Fruit fly (Drosophila melanogaster) whole organism, embryonic: ENCODE data around the gene CG11251.

Experiments used
- Ada2b ChIP-seq: fragments of 200-800 bp; sonication (Bioruptor generic); IDR thresholded peaks from 2 replicates; pipeline ENCODE4 v1.3.6; 2022; ENCODE audit warnings: missing biosample characterization, missing genetic modification characterization
- Bgb ChIP-seq: fragments of 200-800 bp; sonication (Bioruptor generic); IDR thresholded peaks from 2 replicates; pipeline ENCODE4 v1.3.6; 2022; ENCODE audit warnings: missing biosample characterization, missing genetic modification characterization; ENCODE audit not compliant: partially characterized antibody
- CG10565 ChIP-seq: fragments of 200-800 bp; sonication (Bioruptor generic); optimal IDR thresholded peaks from 3 replicates; lab custom pipeline; 2016; ENCODE audit warnings: missing biosample characterization, mild to moderate bottlenecking, missing genetic modification characterization
- CG11085 ChIP-seq: fragments of 200-800 bp; sonication (Bioruptor generic); IDR thresholded peaks from 2 replicates; pipeline ENCODE4 v1.3.6; 2022; ENCODE audit warnings: missing biosample characterization, missing genetic modification characterization
- CG11456 ChIP-seq: fragments of 200-800 bp; sonication (Bioruptor generic); IDR thresholded peaks from 3 replicates; pipeline ENCODE4 v1.3.6; 2022; ENCODE audit warnings: missing biosample characterization, missing genetic modification characterization
- CG13424 ChIP-seq: fragments of 200-800 bp; sonication (Bioruptor generic); optimal IDR thresholded peaks from 2 replicates; lab custom pipeline; 2019; ENCODE audit warnings: missing biosample characterization, mild to moderate bottlenecking, missing genetic modification characterization, moderate library complexity
- CG13894 ChIP-seq: fragments of 200-800 bp; sonication (Bioruptor generic); optimal IDR thresholded peaks from 3 replicates; lab custom pipeline; 2018; ENCODE audit warnings: missing biosample characterization, mild to moderate bottlenecking, missing genetic modification characterization, moderate library complexity
- CG15696 ChIP-seq: fragments of 200-800 bp; sonication (Bioruptor generic); optimal IDR thresholded peaks from 2 replicates; lab custom pipeline; 2019; ENCODE audit warnings: missing biosample characterization, mild to moderate bottlenecking, missing genetic modification characterization, moderate library complexity
- CG16815 ChIP-seq: fragments of 200-800 bp; sonication (Bioruptor generic); optimal IDR thresholded peaks from 3 replicates; lab custom pipeline; 2017; ENCODE audit warnings: missing biosample characterization, mild to moderate bottlenecking, missing genetic modification characterization
- CG31224 ChIP-seq: fragments of 200-800 bp; sonication (Bioruptor generic); IDR thresholded peaks from 2 replicates; pipeline ENCODE4 v1.3.6; 2022; ENCODE audit warnings: missing biosample characterization, missing genetic modification characterization
- CG42726 ChIP-seq: fragments of 200-800 bp; sonication (Bioruptor generic); IDR thresholded peaks from 2 replicates; pipeline ENCODE4 v1.3.6; 2022; ENCODE audit warnings: missing biosample characterization, missing genetic modification characterization; ENCODE audit not compliant: partially characterized antibody
- CG5245 ChIP-seq: fragments of 200-800 bp; sonication (Bioruptor generic); optimal IDR thresholded peaks from 3 replicates; lab custom pipeline; 2016; ENCODE audit warnings: missing biosample characterization, missing genetic modification characterization
- CG6765 ChIP-seq: fragments of 200-800 bp; sonication (Bioruptor generic); optimal IDR thresholded peaks from 3 replicates; lab custom pipeline; 2017; ENCODE audit warnings: missing biosample characterization, mild to moderate bottlenecking, missing genetic modification characterization
- CG6813 ChIP-seq: fragments of 200-800 bp; sonication (Bioruptor generic); optimal IDR thresholded peaks from 2 replicates; lab custom pipeline; 2017; ENCODE audit warnings: missing biosample characterization, missing genetic modification characterization, mild to moderate bottlenecking, moderate library complexity, missing genetic modification reagents
- CG7786 ChIP-seq: fragments of 200-800 bp; sonication (Bioruptor generic); optimal IDR thresholded peaks from 2 replicates; lab custom pipeline; 2016; ENCODE audit warnings: missing biosample characterization, missing genetic modification characterization
- CG7839 ChIP-seq: fragments of 200-800 bp; sonication (Bioruptor generic); optimal IDR thresholded peaks from 3 replicates; lab custom pipeline; 2018; ENCODE audit warnings: missing biosample characterization, mild to moderate bottlenecking, missing genetic modification characterization, moderate library complexity
- CG8290 ChIP-seq, 3 experiments: fragments of 200-800 bp; sonication (Bioruptor generic); optimal IDR thresholded peaks; 2 replicates each; lab custom pipeline; 2016 to 2019; ENCODE audit warnings: missing biosample characterization in 3 of 3, missing genetic modification characterization in 3 of 3, mild to moderate bottlenecking in 2 of 3, moderate library complexity in 1 of 3
- CG9797 ChIP-seq: fragments of 200-800 bp; sonication (Bioruptor generic); optimal IDR thresholded peaks from 3 replicates; lab custom pipeline; 2018; ENCODE audit warnings: missing biosample characterization, mild to moderate bottlenecking, missing genetic modification characterization
- CHES-1-like ChIP-seq: fragments of 200-800 bp; sonication (Bioruptor generic); optimal IDR thresholded peaks from 2 replicates; lab custom pipeline; 2016; ENCODE audit warnings: missing biosample characterization, missing genetic modification characterization
- D ChIP-seq, 2 experiments: fragments of 200-800 bp in 1 of 2; fragments of >200 bp in 1 of 2; sonication (Bioruptor generic) in 1 of 2; optimal IDR thresholded peaks; 2 replicates in 1 of 2; 3 replicates in 1 of 2; lab custom pipeline; 2017; ENCODE audit warnings: mild to moderate bottlenecking in 1 of 2, missing biosample characterization in 1 of 2, missing genetic modification characterization in 1 of 2, missing genetic modification reagents in 1 of 2
- Doc3 ChIP-seq: fragments of 200-800 bp; sonication (Bioruptor generic); IDR thresholded peaks from 3 replicates; pipeline ENCODE4 v1.3.6; 2022; ENCODE audit warnings: missing biosample characterization, missing genetic modification characterization; ENCODE audit not compliant: partially characterized antibody
- Hmx ChIP-seq: fragments of 200-800 bp; sonication (Bioruptor generic); optimal IDR thresholded peaks from 2 replicates; lab custom pipeline; 2016; ENCODE audit warnings: missing biosample characterization, missing genetic modification characterization
- Hr39 ChIP-seq: fragments of >200 bp; optimal IDR thresholded peaks from 2 replicates; lab custom pipeline; 2017
- Lim3 ChIP-seq: fragments of 200-800 bp; sonication (Bioruptor generic); IDR thresholded peaks from 2 replicates; pipeline ENCODE4 v1.3.6; 2022; ENCODE audit warnings: missing biosample characterization, missing genetic modification characterization
- Lpt ChIP-seq: fragments of >200 bp; optimal IDR thresholded peaks from 2 replicates; lab custom pipeline; 2018; ENCODE audit warnings: missing biosample characterization, missing genetic modification characterization
- NFAT ChIP-seq: fragments of 200-800 bp; sonication (Bioruptor generic); IDR thresholded peaks from 2 replicates; pipeline ENCODE4 v1.3.6; 2022; ENCODE audit warnings: missing biosample characterization, missing genetic modification characterization
- NK7.1 ChIP-seq: fragments of 200-800 bp; sonication (Bioruptor generic); optimal IDR thresholded peaks from 3 replicates; lab custom pipeline; 2016; ENCODE audit warnings: missing biosample characterization, missing genetic modification characterization
- Neu2 ChIP-seq: fragments of 200-800 bp; sonication (Bioruptor generic); optimal IDR thresholded peaks from 3 replicates; lab custom pipeline; 2016; ENCODE audit warnings: missing biosample characterization, missing genetic modification characterization, borderline replicate concordance
- PHDP ChIP-seq: fragments of 200-800 bp; sonication (Bioruptor generic); optimal IDR thresholded peaks from 3 replicates; lab custom pipeline; 2018; ENCODE audit warnings: missing biosample characterization, mild to moderate bottlenecking, missing genetic modification characterization, moderate library complexity
- Vsx1 ChIP-seq: fragments of 200-800 bp; sonication (Bioruptor generic); optimal IDR thresholded peaks from 2 replicates; lab custom pipeline; 2017; ENCODE audit warnings: missing biosample characterization, mild to moderate bottlenecking, missing genetic modification characterization, missing genetic modification reagents
- ac ChIP-seq: fragments of 200-800 bp; sonication (Bioruptor generic); optimal IDR thresholded peaks from 3 replicates; lab custom pipeline; 2017; ENCODE audit warnings: missing biosample characterization, mild to moderate bottlenecking, missing genetic modification characterization
- ash1 ChIP-seq: fragments of 200-800 bp; sonication (Bioruptor generic); optimal IDR thresholded peaks from 2 replicates; lab custom pipeline; 2018; ENCODE audit warnings: missing biosample characterization, mild to moderate bottlenecking, missing genetic modification characterization
- bbx ChIP-seq: fragments of 200-800 bp; sonication (Bioruptor generic); IDR thresholded peaks from 2 replicates; pipeline ENCODE4 v1.3.6; 2022; ENCODE audit warnings: missing biosample characterization, missing genetic modification characterization; ENCODE audit not compliant: partially characterized antibody
- caup ChIP-seq: fragments of 200-800 bp; sonication (Bioruptor generic); optimal IDR thresholded peaks from 3 replicates; lab custom pipeline; 2017; ENCODE audit warnings: missing biosample characterization, mild to moderate bottlenecking, missing genetic modification characterization, moderate library complexity; ENCODE audit not compliant: severe bottlenecking
- esg ChIP-seq: fragments of 200-800 bp; sonication (Bioruptor generic); conservative IDR thresholded peaks from 2 replicates; pipeline ENCODE4 v1.3.6; 2022; ENCODE audit warnings: missing biosample characterization, missing genetic modification characterization
- fd3F ChIP-seq: fragments of 200-800 bp; sonication (Bioruptor generic); optimal IDR thresholded peaks from 2 replicates; lab custom pipeline; 2018; ENCODE audit warnings: missing biosample characterization, mild to moderate bottlenecking, missing genetic modification characterization, moderate library complexity
- fd96Cb ChIP-seq: fragments of 200-800 bp; sonication (Bioruptor generic); optimal IDR thresholded peaks from 2 replicates; lab custom pipeline; 2018; ENCODE audit warnings: missing biosample characterization, mild to moderate bottlenecking, missing genetic modification characterization, moderate library complexity
- gro ChIP-seq: fragments of 200-800 bp; sonication (Bioruptor generic); optimal IDR thresholded peaks from 2 replicates; lab custom pipeline; 2016; ENCODE audit warnings: missing biosample characterization, missing genetic modification characterization
- inv ChIP-seq: fragments of 200-800 bp; sonication (Bioruptor generic); IDR thresholded peaks from 2 replicates; pipeline ENCODE4 v1.3.6; 2022; ENCODE audit warnings: missing biosample characterization, missing genetic modification characterization; ENCODE audit not compliant: partially characterized antibody
- onecut ChIP-seq: fragments of 200-800 bp; sonication (Bioruptor generic); IDR thresholded peaks from 2 replicates; pipeline ENCODE4 v1.3.6; 2022; ENCODE audit warnings: missing biosample characterization, missing genetic modification characterization
- sisA ChIP-seq: fragments of 200-800 bp; sonication (Bioruptor generic); IDR thresholded peaks from 2 replicates; pipeline ENCODE4 v1.3.6; 2022; ENCODE audit warnings: missing biosample characterization, missing genetic modification characterization
- so ChIP-seq: fragments of 200-800 bp; sonication (Bioruptor generic); IDR thresholded peaks from 3 replicates; pipeline ENCODE4 v1.3.6; 2022; ENCODE audit warnings: missing biosample characterization, missing genetic modification characterization
- sr ChIP-seq: fragments of 200-800 bp; sonication (Bioruptor generic); IDR thresholded peaks from 3 replicates; pipeline ENCODE4 v1.3.6; 2022; ENCODE audit warnings: missing biosample characterization, missing genetic modification characterization
- stwl ChIP-seq: fragments of 200-800 bp; sonication (Bioruptor generic); optimal IDR thresholded peaks from 3 replicates; lab custom pipeline; 2018; ENCODE audit warnings: missing biosample characterization, mild to moderate bottlenecking, missing genetic modification characterization, moderate library complexity
- tll ChIP-seq, 2 experiments: fragments of 200-800 bp in 1 of 2; fragments of >200 bp in 1 of 2; sonication (Bioruptor generic) in 1 of 2; optimal IDR thresholded peaks; 2 replicates each; lab custom pipeline; 2017 to 2019; ENCODE audit warnings: missing biosample characterization in 2 of 2, missing genetic modification characterization in 2 of 2, mild to moderate bottlenecking in 1 of 2, moderate library complexity in 1 of 2
- ttk ChIP-seq: fragments of 200-800 bp; sonication (Bioruptor generic); IDR thresholded peaks from 2 replicates; pipeline ENCODE4 v2.1.2; 2022; ENCODE audit warnings: missing biosample characterization, missing genetic modification characterization
- vfl ChIP-seq: fragments of 200-800 bp; sonication (Bioruptor generic); optimal IDR thresholded peaks from 2 replicates; lab custom pipeline; 2016; ENCODE audit warnings: missing biosample characterization, missing genetic modification characterization
- vnd ChIP-seq: fragments of 200-800 bp; sonication (Bioruptor generic); IDR thresholded peaks from 3 replicates; pipeline ENCODE4 v1.3.6; 2022; ENCODE audit warnings: missing biosample characterization, missing genetic modification characterization; ENCODE audit not compliant: partially characterized antibody
- z ChIP-seq: fragments of 200-800 bp; sonication (Bioruptor generic); IDR thresholded peaks from 3 replicates; pipeline ENCODE4 v1.3.6; 2022; ENCODE audit warnings: missing biosample characterization, missing genetic modification characterization

CG11251 gene

DNA sequence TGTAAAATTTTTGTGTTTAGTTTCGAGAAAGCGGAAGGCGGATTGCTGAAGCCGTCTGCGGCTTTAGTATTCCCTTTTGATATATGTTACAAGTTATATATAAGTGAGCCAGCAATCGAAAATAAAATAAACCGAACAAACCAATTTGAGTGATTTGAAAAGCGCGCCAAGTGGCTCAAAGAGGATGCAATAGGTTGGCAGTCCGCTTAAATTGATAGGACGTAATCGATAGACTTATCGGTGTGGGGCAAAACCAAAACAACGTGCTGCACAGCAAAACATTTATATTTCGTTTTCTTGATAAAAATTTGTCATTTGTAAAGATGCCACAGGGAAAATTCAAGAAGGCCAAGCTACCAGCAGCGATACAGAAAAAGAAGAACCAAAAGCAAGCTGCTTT lies 43.0 kb downstream of the CG11251 start, which contains the start of gene CG11279 (continued):
- TF ChIP-seq CG13424 (tag; lab: Kevin White, UChicago) = no peak
- TF ChIP-seq NFAT (GFP tag; lab: Robert Waterston, UW) = no peak
- no peak for TF ChIP-seq CG11085 (GFP tag; lab: Robert Waterston, UW)
- no peak for TF ChIP-seq D (optimal IDR thresholded peaks at IDR 0.05; lab: Kevin White, UChicago)
- no peak for TF ChIP-seq D (GFP tag; optimal IDR thresholded peaks at IDR 0.05; lab: Kevin White, UChicago)
- TF ChIP-seq Hr39 (lab: Kevin White, UChicago) = no peak
- TF ChIP-seq stwl (tag; lab: Kevin White, UChicago) = peak; percentile 53
- TF ChIP-seq fd3F (GFP tag; lab: Kevin White, UChicago) = no peak
- no peak for TF ChIP-seq CG31224 (GFP tag; lab: Robert Waterston, UW)
- peak; percentile 14 for TF ChIP-seq CG9797 (GFP tag; lab: Kevin White, UChicago)
- no peak for TF ChIP-seq Neu2 (GFP tag; lab: Kevin White, UChicago)
- TF ChIP-seq CG16815 (GFP tag; lab: Kevin White, UChicago) = no peak
- no peak for TF ChIP-seq sr
- no peak for TF ChIP-seq CG5245
- TF ChIP-seq Lpt (GFP tag; lab: Kevin White, UChicago) = no peak
- TF ChIP-seq CHES-1-like = no peak
- TF ChIP-seq tll (GFP tag; optimal IDR thresholded peaks at IDR 0.05; lab: Kevin White, UChicago) = no peak
- no peak for TF ChIP-seq caup (GFP tag; lab: Kevin White, UChicago)
- TF ChIP-seq Doc3 (GFP tag; lab: Robert Waterston, UW) = peak; percentile 54; the same call in 2 of the 3 replicates
- TF ChIP-seq Ada2b (GFP tag; lab: Robert Waterston, UW) = no peak
- no peak for TF ChIP-seq PHDP
- no peak for TF ChIP-seq Lim3 (GFP tag; lab: Robert Waterston, UW)
- peak; percentile 39; the same call in 1 of the 2 replicates for TF ChIP-seq CG42726 (GFP tag; lab: Robert Waterston, UW)
- no peak for TF ChIP-seq NK7.1 (GFP tag; lab: Kevin White, UChicago)
- TF ChIP-seq so (GFP tag; lab: Robert Waterston, UW) = no peak
- TF ChIP-seq onecut (GFP tag; lab: Robert Waterston, UW) = peak; percentile 24; the same call in 1 of the 2 replicates
- TF ChIP-seq gro (GFP tag; lab: Kevin White, UChicago) = peak; percentile 13
- no peak for TF ChIP-seq CG6765 (GFP tag; lab: Kevin White, UChicago)
- TF ChIP-seq vfl = no peak
- no peak for TF ChIP-seq CG13894 (tag; lab: Kevin White, UChicago)
- TF ChIP-seq CG7839 = no peak
- TF ChIP-seq fd96Cb (tag; lab: Kevin White, UChicago) = no peak
- TF ChIP-seq CG15696 (tag; lab: Kevin White, UChicago) = no peak
- no peak for TF ChIP-seq Vsx1 (GFP tag; lab: Kevin White, UChicago)
- no peak for TF ChIP-seq CG8290 (GFP tag; optimal IDR thresholded peaks at IDR 0.05; lab: Kevin White, UChicago)
- TF ChIP-seq CG8290 (tag; optimal IDR thresholded peaks at IDR 0.05; lab: Kevin White, UChicago) = peak in 1 of 2 experiments; percentile 15
- TF ChIP-seq CG6813 (GFP tag; lab: Kevin White, UChicago) = no peak
- no peak for TF ChIP-seq esg (GFP tag; lab: Robert Waterston, UW)
- no peak for TF ChIP-seq CG10565 (GFP tag; lab: Kevin White, UChicago)
- peak; percentile 47; the same call in 1 of the 2 replicates for TF ChIP-seq inv (GFP tag; lab: Robert Waterston, UW)
- TF ChIP-seq vnd = peak; percentile 54; the same call in 1 of the 3 replicates
- no peak for TF ChIP-seq ash1 (GFP tag; lab: Kevin White, UChicago)
- TF ChIP-seq bbx (GFP tag; lab: Robert Waterston, UW) = peak; percentile 85
- no peak for TF ChIP-seq Hmx
- TF ChIP-seq sisA = no peak
- TF ChIP-seq ttk (GFP tag; lab: Robert Waterston, UW) = no peak
- TF ChIP-seq ac (GFP tag; lab: Kevin White, UChicago) = no peak
- peak; percentile 78 for TF ChIP-seq Bgb (GFP tag; lab: Robert Waterston, UW)
- no peak for TF ChIP-seq z (GFP tag; lab: Robert Waterston, UW)
- no peak for TF ChIP-seq CG7786 (GFP tag; lab: Kevin White, UChicago)
- TF ChIP-seq CG11456 (GFP tag; lab: Robert Waterston, UW) = no peak
